Worm (Caenorhabditis elegans) whole organism, L1 larva: Measurements from ENCODE around the gene bath-1.

Experiments used
- aly-2 ChIP-seq: fragments of 150-350 bp; optimal IDR thresholded peaks from 2 replicates; lab custom pipeline; 2014; ENCODE audit warnings: missing biosample characterization, missing genetic modification characterization
- ceh-82 ChIP-seq, 3 experiments: fragments of 150-350 bp in 1 of 3; sonication (generic microtip) in 2 of 3; optimal IDR thresholded peaks; 2 replicates each; lab custom pipeline; 2014 to 2017; ENCODE audit warnings: missing biosample characterization in 3 of 3, missing genetic modification characterization in 3 of 3
- efl-1 ChIP-seq, 4 experiments: fragments of 150-350 bp; optimal IDR thresholded peaks in 3 of 4; peaks in 1 of 4; 1 replicate in 1 of 4; 2 replicates in 3 of 4; lab custom pipeline; 2014; ENCODE audit warnings: missing biosample characterization in 2 of 4, missing genetic modification characterization in 2 of 4, missing genetic modification reagents in 2 of 4
- egl-27 ChIP-seq, 2 experiments: fragments of 150-350 bp in 1 of 2; sonication (generic microtip); optimal IDR thresholded peaks; 3 replicates each; lab custom pipeline; 2017 to 2018; ENCODE audit warnings: missing biosample characterization in 2 of 2, missing genetic modification characterization in 2 of 2, missing genetic modification reagents in 2 of 2
- irx-1 ChIP-seq: sonication (generic microtip); optimal IDR thresholded peaks from 2 replicates; lab custom pipeline; 2016; ENCODE audit warnings: missing genetic modification characterization, missing compliant biosample characterization
- ztf-11 ChIP-seq, 2 experiments: sonication (generic microtip); optimal IDR thresholded peaks; 2 replicates each; lab custom pipeline; 2016 to 2017; ENCODE audit warnings: missing genetic modification characterization in 2 of 2, missing biosample characterization in 1 of 2, missing compliant biosample characterization in 1 of 2

- TF ChIP-seq irx-1 (tag; lab: Kevin White, UChicago) (no peak), egl-27 (tag; optimal IDR thresholded peaks at IDR 0.05; lab: Kevin White, UChicago) (no peak), efl-1 (optimal IDR thresholded peaks at IDR 0.05; lab: Kevin White, UChicago) (no peak), efl-1 (GFP tag; optimal IDR thresholded peaks at IDR 0.05 in 1 of 2; lab: Kevin White, UChicago) (no peak), aly-2 (tag; lab: Kevin White, UChicago) (no peak), ceh-82 (tag; optimal IDR thresholded peaks at IDR 0.05; lab: Kevin White, UChicago) (no peak), ztf-11 (tag; optimal IDR thresholded peaks at IDR 0.05; lab: Kevin White, UChicago) (no peak)
Observed at ce11 chrII:2013856-2014255, 14.8 kb downstream of the bath-1 start.
